Worm (Caenorhabditis elegans) whole organism, early embryonic: Measurements from ENCODE around the gene srw-20.

ENCODE experiments used
- ama-1 ChIP-seq: fragments of 150-350 bp; optimal IDR thresholded peaks from 2 replicates; lab custom pipeline; 2014
- ceh-36 ChIP-seq: sonication (generic microtip); optimal IDR thresholded peaks from 2 replicates; lab custom pipeline; 2016; ENCODE audit warnings: missing genetic modification characterization, inconsistent platforms, missing compliant biosample characterization
- flt-1 ChIP-seq: fragments of 200-800 bp; sonication (Bioruptor generic); IDR thresholded peaks from 2 replicates; pipeline ENCODE4 v1.3.6; 2022; ENCODE audit warnings: missing genetic modification characterization, missing compliant biosample characterization
- hmbx-1 ChIP-seq: sonication (generic microtip); optimal IDR thresholded peaks from 2 replicates; lab custom pipeline; 2016; ENCODE audit warnings: mild to moderate bottlenecking, missing genetic modification characterization, missing compliant biosample characterization
- hmg-4 ChIP-seq: fragments of 200-800 bp; sonication (Bioruptor generic); optimal IDR thresholded peaks from 2 replicates; lab custom pipeline; 2018; ENCODE audit warnings: mild to moderate bottlenecking, missing genetic modification characterization, missing compliant biosample characterization
- hnd-1 ChIP-seq: sonication (generic microtip); optimal IDR thresholded peaks from 2 replicates; lab custom pipeline; 2016; ENCODE audit warnings: missing genetic modification characterization, missing compliant biosample characterization
- pes-1 ChIP-seq: fragments of 200-800 bp; sonication (Bioruptor generic); IDR thresholded peaks from 2 replicates; pipeline ENCODE4 v1.3.6; 2022; ENCODE audit warnings: missing genetic modification reagents, missing genetic modification characterization, missing compliant biosample characterization
- tbx-11 ChIP-seq: fragments of 200-800 bp; sonication (Bioruptor generic); IDR thresholded peaks from 2 replicates; pipeline ENCODE4 v1.3.6; 2022; ENCODE audit warnings: missing genetic modification characterization, missing compliant biosample characterization
- tra-4 ChIP-seq: sonication (generic microtip); optimal IDR thresholded peaks from 2 replicates; lab custom pipeline; 2017; ENCODE audit warnings: missing genetic modification characterization, missing compliant biosample characterization

- TF ChIP-seq hmg-4 (GFP tag; lab: Kevin White, UChicago), result no peak
- TF ChIP-seq pes-1 (GFP tag; lab: Robert Waterston, UW), result no peak
- TF ChIP-seq ama-1 (lab: Kevin White, UChicago), result no peak
- no peak for TF ChIP-seq tbx-11 (GFP tag; lab: Robert Waterston, UW)
- no peak for TF ChIP-seq hmbx-1 (tag; lab: Kevin White, UChicago)
- TF ChIP-seq tra-4 (tag; lab: Kevin White, UChicago), result no peak
- TF ChIP-seq ceh-36 (tag; lab: Kevin White, UChicago), result no peak
- no peak for TF ChIP-seq flt-1 (GFP tag; lab: Robert Waterston, UW)
- no peak for TF ChIP-seq hnd-1 (tag; lab: Kevin White, UChicago)
These were observed 35.2 kb downstream of the srw-20 start, which contains the start of gene F28B1.2 for ce11 chrV:17044500-17044899.
